Fruit fly (Drosophila melanogaster): ENCODE data around the gene mbt.

- TF ChIP-seq pan (optimal IDR thresholded peaks at IDR 0.05), result no peak
- no peak for TF ChIP-seq CG8478 (optimal IDR thresholded peaks at IDR 0.05)
- TF ChIP-seq EcR (GFP tag; optimal IDR thresholded peaks at IDR 0.05), result no peak
- no peak for TF ChIP-seq Dll (optimal IDR thresholded peaks at IDR 0.05)
Measured at dm6 chrX:16598336-16598977, 12.0 kb upstream of the mbt start.

Measured in whole organism.